Worm (Caenorhabditis elegans) whole organism, midembryonic: ENCODE measurements around the gene R09B5.11.
A peak's percentile ranks its signal among the peaks of the same experiment; 100 is the strongest.

Experiments used
- T22C8.4 ChIP-seq: fragments of 200-800 bp; sonication (Bioruptor generic); IDR thresholded peaks from 2 replicates; pipeline ENCODE4 v1.3.6; 2022; ENCODE audit warnings: missing genetic modification characterization, missing compliant biosample characterization
- cog-1 ChIP-seq: sonication (generic microtip); optimal IDR thresholded peaks from 2 replicates; lab custom pipeline; 2016; ENCODE audit warnings: missing genetic modification characterization, missing compliant biosample characterization
- flt-1 ChIP-seq: fragments of 200-800 bp; sonication (Bioruptor generic); IDR thresholded peaks from 2 replicates; pipeline ENCODE4 v1.3.6; 2022; ENCODE audit warnings: missing genetic modification characterization, missing compliant biosample characterization
- klf-2 ChIP-seq: fragments of 200-800 bp; sonication (Bioruptor generic); conservative IDR thresholded peaks from 2 replicates; pipeline ENCODE4 v1.3.6; 2022; ENCODE audit warnings: missing genetic modification reagents, missing genetic modification characterization, missing compliant biosample characterization
- med-1 ChIP-seq: sonication (generic microtip); optimal IDR thresholded peaks from 2 replicates; lab custom pipeline; 2017; ENCODE audit warnings: missing genetic modification characterization, mild to moderate bottlenecking, missing compliant biosample characterization, antibody characterized with exemption, missing genetic modification reagents; ENCODE audit not compliant: insufficient read depth
- ref-1 ChIP-seq: fragments of 200-800 bp; sonication (Bioruptor generic); conservative IDR thresholded peaks from 2 replicates; pipeline ENCODE4 v1.3.6; 2022; ENCODE audit warnings: missing genetic modification reagents, missing genetic modification characterization, missing compliant biosample characterization
- tab-1 ChIP-seq: fragments of 200-800 bp; sonication (Bioruptor generic); IDR thresholded peaks from 2 replicates; pipeline ENCODE4 v1.3.6; 2022; ENCODE audit warnings: missing genetic modification characterization, missing compliant biosample characterization
- ztf-23 ChIP-seq: fragments of 200-800 bp; sonication (Bioruptor generic); IDR thresholded peaks from 2 replicates; pipeline ENCODE4 v1.3.6; 2022; ENCODE audit warnings: missing genetic modification reagents, missing genetic modification characterization, missing compliant biosample characterization
- ztf-29 ChIP-seq: fragments of 200-800 bp; sonication (Bioruptor generic); IDR thresholded peaks from 2 replicates; pipeline ENCODE4 v1.3.6; 2022; ENCODE audit warnings: missing genetic modification reagents, missing genetic modification characterization, missing compliant biosample characterization

The R09B5.11 gene

ce11 chrV:1460069-1460468 lies 21.1 kb downstream of the R09B5.11 start, which contains the start of gene hacd-1:
Gene hacd-1, plus strand, starts transcription at chrV:1460369.
- no peak for TF ChIP-seq ref-1 (GFP tag; lab: Robert Waterston, UW)
- no peak for TF ChIP-seq tab-1
- no peak for TF ChIP-seq ztf-29 (GFP tag; lab: Robert Waterston, UW)
- no peak for TF ChIP-seq klf-2 (GFP tag; lab: Robert Waterston, UW)
- no peak for TF ChIP-seq flt-1 (GFP tag; lab: Robert Waterston, UW)
- TF ChIP-seq cog-1 (tag; lab: Kevin White, UChicago) = no peak
- TF ChIP-seq T22C8.4 (GFP tag; lab: Robert Waterston, UW) = no peak
- no peak for TF ChIP-seq ztf-23 (GFP tag; lab: Robert Waterston, UW)
- TF ChIP-seq med-1 (GFP tag; lab: Kevin White, UChicago) = no peak

- TF ChIP-seq T22C8.4 (GFP tag; lab: Robert Waterston, UW) = no peak
- TF ChIP-seq klf-2 (GFP tag; lab: Robert Waterston, UW) = no peak
- no peak for TF ChIP-seq ref-1 (GFP tag; lab: Robert Waterston, UW)
- no peak for TF ChIP-seq ztf-23 (GFP tag; lab: Robert Waterston, UW)
- TF ChIP-seq cog-1 (tag; lab: Kevin White, UChicago) = no peak
Measured at ce11 chrV:1464543-1465040, 25.6 kb downstream of the R09B5.11 start, which contains the start of the genes fpn-1.2 and pqn-54. Gene fpn-1.2, minus strand, starts transcription at chrV:1464699. Gene pqn-54, plus strand, starts transcription at chrV:1464990.

- no peak for TF ChIP-seq flt-1 (GFP tag; lab: Robert Waterston, UW)
- no peak for TF ChIP-seq ztf-23 (GFP tag; lab: Robert Waterston, UW)
- no peak for TF ChIP-seq T22C8.4 (GFP tag; lab: Robert Waterston, UW)
- no peak for TF ChIP-seq med-1 (GFP tag; lab: Kevin White, UChicago)
- no peak for TF ChIP-seq ref-1 (GFP tag; lab: Robert Waterston, UW)
- TF ChIP-seq cog-1 (tag; lab: Kevin White, UChicago) = no peak
- TF ChIP-seq tab-1 = no peak
- TF ChIP-seq klf-2 (GFP tag; lab: Robert Waterston, UW) = no peak
- no peak for TF ChIP-seq ztf-29 (GFP tag; lab: Robert Waterston, UW)
Measured at ce11 chrV:1465932-1466331, 26.9 kb downstream of the R09B5.11 start.

- TF ChIP-seq ztf-23 (GFP tag; lab: Robert Waterston, UW) = no peak
- peak; percentile 60 for TF ChIP-seq T22C8.4 (GFP tag; lab: Robert Waterston, UW)
Measured at ce11 chrV:1466949-1467348, 27.9 kb downstream of the R09B5.11 start.

ce11 chrV:1467444-1467843 lies 28.4 kb downstream of the R09B5.11 start, which contains the start of gene gid-8:
Gene gid-8, plus strand, starts transcription at chrV:1467744.
- TF ChIP-seq flt-1 (GFP tag; lab: Robert Waterston, UW) (no peak), ztf-29 (GFP tag; lab: Robert Waterston, UW) (no peak), cog-1 (tag; lab: Kevin White, UChicago) (no peak), T22C8.4 (GFP tag; lab: Robert Waterston, UW) (no peak), med-1 (GFP tag; lab: Kevin White, UChicago) (no peak), tab-1 (no peak), ref-1 (GFP tag; lab: Robert Waterston, UW) (no peak), klf-2 (GFP tag; lab: Robert Waterston, UW) (no peak), ztf-23 (GFP tag; lab: Robert Waterston, UW) (no peak)

- TF ChIP-seq ztf-29 (GFP tag; lab: Robert Waterston, UW) (no peak), klf-2 (GFP tag; lab: Robert Waterston, UW) (no peak), ref-1 (GFP tag; lab: Robert Waterston, UW) (no peak), tab-1 (no peak), med-1 (GFP tag; lab: Kevin White, UChicago) (no peak), T22C8.4 (GFP tag; lab: Robert Waterston, UW) (no peak), flt-1 (GFP tag; lab: Robert Waterston, UW) (no peak)
Measured at ce11 chrV:1468905-1469304, 29.9 kb downstream of the R09B5.11 start.

- TF ChIP-seq ztf-23 (GFP tag; lab: Robert Waterston, UW) = 0 out of 2 replicates have a peak, but pooled peaks have one; percentile 36
- TF ChIP-seq cog-1 (tag; lab: Kevin White, UChicago) = no peak
Measured at ce11 chrV:1471078-1471969, 32.3 kb downstream of the R09B5.11 start.

ce11 chrV:1471977-1472376 lies 33.0 kb downstream of the R09B5.11 start:
- TF ChIP-seq cog-1 (tag; lab: Kevin White, UChicago) (no peak), flt-1 (GFP tag; lab: Robert Waterston, UW) (no peak), T22C8.4 (GFP tag; lab: Robert Waterston, UW) (no peak), ref-1 (GFP tag; lab: Robert Waterston, UW) (no peak), ztf-23 (GFP tag; lab: Robert Waterston, UW) (no peak), ztf-29 (GFP tag; lab: Robert Waterston, UW) (no peak), med-1 (GFP tag; lab: Kevin White, UChicago) (no peak), tab-1 (no peak), klf-2 (GFP tag; lab: Robert Waterston, UW) (no peak)

- TF ChIP-seq tab-1 (no peak), flt-1 (GFP tag; lab: Robert Waterston, UW) (no peak), ztf-23 (GFP tag; lab: Robert Waterston, UW) (no peak), med-1 (GFP tag; lab: Kevin White, UChicago) (no peak), T22C8.4 (GFP tag; lab: Robert Waterston, UW) (no peak), cog-1 (tag; lab: Kevin White, UChicago) (no peak), ref-1 (GFP tag; lab: Robert Waterston, UW) (no peak), klf-2 (GFP tag; lab: Robert Waterston, UW) (no peak), ztf-29 (GFP tag; lab: Robert Waterston, UW) (no peak)
Measured at ce11 chrV:1472569-1472968, 33.6 kb downstream of the R09B5.11 start.
